1 fruit fly cellular context compared by ENCODE assay signal in genomic region chr3R:18995556-18996272, dm6.
A peak's percentile ranks its signal among the peaks of the same experiment; 100 is the strongest.
TF ChIP-seq lines count a peak whose summit lies in the region.

No protein-coding gene starts in this region.

TF ChIP-seq in whole organism, embryonic, 481 proteins besides CTCF, POLR2A, EP300 and RAD21 (continued from another document and continues in another):
- TF ChIP-seq Hr3 (GFP tag; optimal IDR thresholded peaks at IDR 0.05; lab: Kevin White, UChicago) (peak; percentile 69), Fer2 (tag; optimal IDR thresholded peaks at IDR 0.05; lab: Kevin White, UChicago) (no peak), psq (GFP tag; optimal IDR thresholded peaks at IDR 0.05; lab: Kevin White, UChicago) (peak; percentile 22), CG12769 (tag; optimal IDR thresholded peaks at IDR 0.05; lab: Kevin White, UChicago) (peak; percentile 19), NfI (GFP tag; optimal IDR thresholded peaks at IDR 0.05; lab: Kevin White, UChicago) (peak; percentile 52), pnt (GFP tag; optimal IDR thresholded peaks at IDR 0.05; lab: Kevin White, UChicago) (no peak), bcd (GFP tag; optimal IDR thresholded peaks at IDR 0.05; lab: Kevin White, UChicago) (peak; percentile 74), CG4730 (GFP tag; IDR thresholded peaks at IDR 0.05; lab: Robert Waterston, UW) (peak; percentile 62; the same call in 1 of the 2 replicates), Nf-YA (GFP tag; IDR thresholded peaks at IDR 0.05; lab: Robert Waterston, UW) (peak; percentile 51; the same call in 1 of the 2 replicates), MBD-R2 (GFP tag; IDR thresholded peaks at IDR 0.05; lab: Robert Waterston, UW) (peak; percentile 29; the same call in 1 of the 2 replicates), Elba2 (GFP tag; optimal IDR thresholded peaks at IDR 0.05; lab: Kevin White, UChicago) (no peak), trem (tag; optimal IDR thresholded peaks at IDR 0.05; lab: Kevin White, UChicago) (peak; percentile 61), CG2875 (GFP tag; optimal IDR thresholded peaks at IDR 0.05; lab: Kevin White, UChicago) (peak; percentile 84), cwo (GFP tag; optimal IDR thresholded peaks at IDR 0.05; lab: Kevin White, UChicago) (peak; percentile 46), CG12659 (GFP tag; optimal IDR thresholded peaks at IDR 0.05; lab: Kevin White, UChicago) (peak; percentile 45), sisA (GFP tag; IDR thresholded peaks at IDR 0.05; lab: Robert Waterston, UW) (peak; percentile 88), CG33557 (GFP tag; optimal IDR thresholded peaks at IDR 0.05; lab: Kevin White, UChicago) (peak; percentile 17), Rfx (GFP tag; IDR thresholded peaks at IDR 0.05; lab: Robert Waterston, UW) (peak; percentile 35; the same call in 1 of the 2 replicates), CG10959 (GFP tag; IDR thresholded peaks at IDR 0.05; lab: Robert Waterston, UW) (peak; percentile 60; the same call in 1 of the 2 replicates), usp (GFP tag; optimal IDR thresholded peaks at IDR 0.05; lab: Kevin White, UChicago) (no peak), zfh2 (GFP tag; optimal IDR thresholded peaks at IDR 0.05; lab: Kevin White, UChicago) (no peak), gt (GFP tag; IDR thresholded peaks at IDR 0.05; lab: Robert Waterston, UW) (peak; percentile 22; the same call in 1 of the 2 replicates), dimm (GFP tag; IDR thresholded peaks at IDR 0.05; lab: Robert Waterston, UW) (peak; percentile 81), CG4820 (GFP tag; optimal IDR thresholded peaks at IDR 0.05; lab: Kevin White, UChicago) (peak; percentile 85), D19B (GFP tag; optimal IDR thresholded peaks at IDR 0.05; lab: Kevin White, UChicago) (no peak), CG2129 (GFP tag; IDR thresholded peaks at IDR 0.05; lab: Robert Waterston, UW; ENCODE audit: partially characterized antibody) (no peak), org-1 (GFP tag; optimal IDR thresholded peaks at IDR 0.05; lab: Kevin White, UChicago) (peak; percentile 50), pb (GFP tag; optimal IDR thresholded peaks at IDR 0.05; lab: Kevin White, UChicago) (peak; percentile 42), onecut (GFP tag; IDR thresholded peaks at IDR 0.05; lab: Robert Waterston, UW) (peak; percentile 67), kay (GFP tag; optimal IDR thresholded peaks at IDR 0.05; lab: Kevin White, UChicago) (peak; percentile 27), CG6654 (GFP tag; optimal IDR thresholded peaks at IDR 0.05; lab: Kevin White, UChicago) (peak; percentile 65), NC2α (GFP tag; optimal IDR thresholded peaks at IDR 0.05; lab: Kevin White, UChicago) (no peak), H15 (GFP tag; IDR thresholded peaks at IDR 0.05; lab: Robert Waterston, UW) (peak; percentile 73; the same call in 2 of the 3 replicates), br (optimal IDR thresholded peaks at IDR 0.05; lab: Kevin White, UChicago) (no peak), CG10565 (GFP tag; optimal IDR thresholded peaks at IDR 0.05; lab: Kevin White, UChicago) (peak; percentile 25), CG1647 (GFP tag; optimal IDR thresholded peaks at IDR 0.05; lab: Kevin White, UChicago) (no peak), zf30C (GFP tag; optimal IDR thresholded peaks at IDR 0.05; lab: Kevin White, UChicago) (peak; percentile 28), CG15073 (GFP tag; optimal IDR thresholded peaks at IDR 0.05; lab: Kevin White, UChicago) (no peak), sima (GFP tag; optimal IDR thresholded peaks at IDR 0.05; lab: Kevin White, UChicago) (no peak), vfl (GFP tag; optimal IDR thresholded peaks at IDR 0.05; lab: Kevin White, UChicago) (no peak), CG7963 (GFP tag; IDR thresholded peaks at IDR 0.05; lab: Robert Waterston, UW; ENCODE audit: partially characterized antibody) (no peak), ATbp (GFP tag; optimal IDR thresholded peaks at IDR 0.05; lab: Kevin White, UChicago) (peak; percentile 84), CG30403 (GFP tag; optimal IDR thresholded peaks at IDR 0.05; lab: Kevin White, UChicago) (peak; percentile 76), sens-2 (GFP tag; IDR thresholded peaks at IDR 0.05; lab: Robert Waterston, UW) (peak; percentile 86), CG8924 (tag; optimal IDR thresholded peaks at IDR 0.05; lab: Kevin White, UChicago) (peak; percentile 83), CG7372 (GFP tag; IDR thresholded peaks at IDR 0.05; lab: Robert Waterston, UW) (no peak), CG17912 (GFP tag; optimal IDR thresholded peaks at IDR 0.05; lab: Kevin White, UChicago) (no peak), CG1602 (GFP tag; optimal IDR thresholded peaks at IDR 0.05; lab: Kevin White, UChicago) (peak; percentile 69), CG15514 (GFP tag; optimal IDR thresholded peaks at IDR 0.05; lab: Kevin White, UChicago) (peak; percentile 37), nerfin-1 (tag; optimal IDR thresholded peaks at IDR 0.05; lab: Kevin White, UChicago) (peak; percentile 80), fru (optimal IDR thresholded peaks at IDR 0.05; lab: Kevin White, UChicago) (no peak), NFAT (GFP tag; IDR thresholded peaks at IDR 0.05; lab: Robert Waterston, UW) (no peak), chn (GFP tag; optimal IDR thresholded peaks at IDR 0.05; lab: Kevin White, UChicago) (peak; percentile 76), CG8290 (GFP tag; optimal IDR thresholded peaks at IDR 0.05; lab: Kevin White, UChicago) (peak; percentile 7), CG8290 (tag; optimal IDR thresholded peaks at IDR 0.05; lab: Kevin White, UChicago) (no peak), trh (GFP tag; optimal IDR thresholded peaks at IDR 0.05; lab: Kevin White, UChicago) (peak; percentile 46), phol (tag; optimal IDR thresholded peaks at IDR 0.05; lab: Kevin White, UChicago) (peak; percentile 91), Abd-B (GFP tag; optimal IDR thresholded peaks at IDR 0.05; lab: Kevin White, UChicago) (peak; percentile 70), HmgD (GFP tag; optimal IDR thresholded peaks at IDR 0.05; lab: Kevin White, UChicago) (no peak), CG5180 (GFP tag; optimal IDR thresholded peaks at IDR 0.05; lab: Kevin White, UChicago) (peak; percentile 70), cato (GFP tag; optimal IDR thresholded peaks at IDR 0.05; lab: Kevin White, UChicago; ENCODE audit: borderline replicate concordance) (no peak), fd3F (GFP tag; optimal IDR thresholded peaks at IDR 0.05; lab: Kevin White, UChicago) (peak; percentile 15), ranshi (GFP tag; IDR thresholded peaks at IDR 0.05; lab: Robert Waterston, UW) (peak; percentile 79; the same call in 1 of the 2 replicates), Deaf1 (tag; optimal IDR thresholded peaks at IDR 0.05; lab: Kevin White, UChicago) (peak; percentile 20), sd (tag; optimal IDR thresholded peaks at IDR 0.05; lab: Kevin White, UChicago) (no peak), wek (GFP tag; optimal IDR thresholded peaks at IDR 0.05; lab: Kevin White, UChicago) (no peak), bowl (GFP tag; IDR thresholded peaks at IDR 0.05; lab: Robert Waterston, UW) (peak; percentile 58; the same call in 1 of the 2 replicates), repo (GFP tag; optimal IDR thresholded peaks at IDR 0.05; lab: Kevin White, UChicago) (peak; percentile 34), CG4707 (GFP tag; optimal IDR thresholded peaks at IDR 0.05; lab: Kevin White, UChicago) (peak; percentile 73), tll (GFP tag; optimal IDR thresholded peaks at IDR 0.05; lab: Kevin White, UChicago) (no peak), C15 (GFP tag; IDR thresholded peaks at IDR 0.05; lab: Robert Waterston, UW) (no peak), nom (GFP tag; optimal IDR thresholded peaks at IDR 0.05; lab: Kevin White, UChicago) (peak; percentile 75), insv (GFP tag; optimal IDR thresholded peaks at IDR 0.05; lab: Kevin White, UChicago) (no peak), NK7.1 (GFP tag; optimal IDR thresholded peaks at IDR 0.05; lab: Kevin White, UChicago) (peak; percentile 56), Usf (GFP tag; optimal IDR thresholded peaks at IDR 0.05; lab: Kevin White, UChicago) (peak; percentile 4), CG11560 (tag; IDR thresholded peaks at IDR 0.05; lab: Robert Waterston, UW) (0 out of 3 replicates have a peak, but pooled peaks have one; percentile 52), Hmx (GFP tag; optimal IDR thresholded peaks at IDR 0.05; lab: Kevin White, UChicago) (no peak), CG12942 (GFP tag; optimal IDR thresholded peaks at IDR 0.05; lab: Kevin White, UChicago) (peak; percentile 63), gfzf (GFP tag; optimal IDR thresholded peaks at IDR 0.05; lab: Kevin White, UChicago) (no peak), zen (tag; optimal IDR thresholded peaks at IDR 0.05; lab: Kevin White, UChicago) (peak; percentile 65), CG34376 (GFP tag; optimal IDR thresholded peaks at IDR 0.05; lab: Kevin White, UChicago) (no peak), ftz-f1 (GFP tag; optimal IDR thresholded peaks at IDR 0.05; lab: Kevin White, UChicago) (no peak), CG9932 (GFP tag; IDR thresholded peaks at IDR 0.05; lab: Robert Waterston, UW) (no peak), CG3995 (GFP tag; optimal IDR thresholded peaks at IDR 0.05; lab: Kevin White, UChicago) (no peak), CG2678 (tag; optimal IDR thresholded peaks at IDR 0.05; lab: Kevin White, UChicago) (peak; percentile 83), CG7357 (GFP tag; IDR thresholded peaks at IDR 0.05; lab: Robert Waterston, UW) (peak; percentile 44; the same call in 1 of the 3 replicates), Hand (GFP tag; optimal IDR thresholded peaks at IDR 0.05; lab: Kevin White, UChicago) (no peak), Dek (tag; optimal IDR thresholded peaks at IDR 0.05; lab: Kevin White, UChicago) (peak; percentile 48), ap (GFP tag; IDR thresholded peaks at IDR 0.05; lab: Robert Waterston, UW) (peak; percentile 81), so (GFP tag; IDR thresholded peaks at IDR 0.05; lab: Robert Waterston, UW) (peak; percentile 73; the same call in 1 of the 3 replicates), CG34422 (GFP tag; IDR thresholded peaks at IDR 0.05; lab: Robert Waterston, UW) (peak; percentile 69; the same call in 2 of the 3 replicates), vnd (GFP tag; IDR thresholded peaks at IDR 0.05; lab: Robert Waterston, UW; ENCODE audit: partially characterized antibody) (no peak), ci (GFP tag; IDR thresholded peaks at IDR 0.05; lab: Robert Waterston, UW) (peak; percentile 90), CG31388 (GFP tag; optimal IDR thresholded peaks at IDR 0.05; lab: Kevin White, UChicago) (peak; percentile 56), Oli (tag; optimal IDR thresholded peaks at IDR 0.05; lab: Kevin White, UChicago) (peak; percentile 87), CG14860 (GFP tag; IDR thresholded peaks at IDR 0.05; lab: Robert Waterston, UW; ENCODE audit: partially characterized antibody) (no peak), cad (GFP tag; optimal IDR thresholded peaks at IDR 0.05; lab: Kevin White, UChicago) (no peak), Chrac-16 (GFP tag; optimal IDR thresholded peaks at IDR 0.05; lab: Kevin White, UChicago) (peak; percentile 70), inv (GFP tag; IDR thresholded peaks at IDR 0.05; lab: Robert Waterston, UW; ENCODE audit: partially characterized antibody) (no peak), CG4360 (GFP tag; IDR thresholded peaks at IDR 0.05; lab: Robert Waterston, UW) (peak; percentile 13; the same call in 1 of the 2 replicates), HLH4C (GFP tag; IDR thresholded peaks at IDR 0.05; lab: Robert Waterston, UW; ENCODE audit: partially characterized antibody) (no peak), CG7928 (GFP tag; optimal IDR thresholded peaks at IDR 0.05; lab: Kevin White, UChicago) (no peak), Dad (GFP tag; optimal IDR thresholded peaks at IDR 0.05; lab: Kevin White, UChicago) (peak; percentile 45), pzg (GFP tag; optimal IDR thresholded peaks at IDR 0.05; lab: Kevin White, UChicago) (no peak), CkIIα-i1 (GFP tag; IDR thresholded peaks at IDR 0.05; lab: Robert Waterston, UW) (no peak), h (optimal IDR thresholded peaks at IDR 0.05; lab: Kevin White, UChicago) (no peak), nau (GFP tag; optimal IDR thresholded peaks at IDR 0.05; lab: Kevin White, UChicago) (peak; percentile 97), sug (tag; optimal IDR thresholded peaks at IDR 0.05; lab: Kevin White, UChicago) (no peak), Lhr (GFP tag; optimal IDR thresholded peaks at IDR 0.05; lab: Kevin White, UChicago) (peak; percentile 68), lab (GFP tag; optimal IDR thresholded peaks at IDR 0.05; lab: Kevin White, UChicago) (peak; percentile 75), Atf-2 (GFP tag; optimal IDR thresholded peaks at IDR 0.05; lab: Kevin White, UChicago) (peak; percentile 56), grn (GFP tag; optimal IDR thresholded peaks at IDR 0.05; lab: Kevin White, UChicago) (no peak), CG17612 (GFP tag; IDR thresholded peaks at IDR 0.05; lab: Robert Waterston, UW) (0 out of 2 replicates have a peak, but pooled peaks have one; percentile 27), Asciz (GFP tag; optimal IDR thresholded peaks at IDR 0.05; lab: Kevin White, UChicago) (peak; percentile 89), Hr78 (GFP tag; optimal IDR thresholded peaks at IDR 0.05; lab: Kevin White, UChicago) (peak in 1 of 2 experiments; percentile 60), sna (GFP tag; IDR thresholded peaks at IDR 0.05; lab: Robert Waterston, UW; ENCODE audit: partially characterized antibody) (no peak), CG15011 (GFP tag; optimal IDR thresholded peaks at IDR 0.05; lab: Kevin White, UChicago) (peak; percentile 32), Ada2b (GFP tag; IDR thresholded peaks at IDR 0.05; lab: Robert Waterston, UW) (peak; percentile 83), Camta (GFP tag; optimal IDR thresholded peaks at IDR 0.05; lab: Kevin White, UChicago) (peak; percentile 76), CG7745 (tag; optimal IDR thresholded peaks at IDR 0.05; lab: Kevin White, UChicago) (no peak), Poxn (GFP tag; IDR thresholded peaks at IDR 0.05; lab: Robert Waterston, UW) (no peak), Hsf (GFP tag; optimal IDR thresholded peaks at IDR 0.05; lab: Kevin White, UChicago) (peak; percentile 70), Hey (tag; optimal IDR thresholded peaks at IDR 0.05; lab: Kevin White, UChicago) (no peak), eve (GFP tag; optimal IDR thresholded peaks at IDR 0.05; lab: Kevin White, UChicago) (peak in 1 of 2 experiments; percentile 91), CG10321 (GFP tag; IDR thresholded peaks at IDR 0.05; lab: Robert Waterston, UW) (peak; percentile 56; the same call in 1 of the 2 replicates), CG11456 (GFP tag; IDR thresholded peaks at IDR 0.05; lab: Robert Waterston, UW) (peak; percentile 71; the same call in 1 of the 3 replicates), wor (GFP tag; IDR thresholded peaks at IDR 0.05; lab: Robert Waterston, UW) (peak; percentile 79), CG9797 (GFP tag; optimal IDR thresholded peaks at IDR 0.05; lab: Kevin White, UChicago) (no peak), Nf-YB (GFP tag; optimal IDR thresholded peaks at IDR 0.05; lab: Kevin White, UChicago) (peak; percentile 44), Ravus (GFP tag; IDR thresholded peaks at IDR 0.05; lab: Robert Waterston, UW) (peak; percentile 49)
